Worm (Caenorhabditis elegans) whole organism, L3 larva: Measurements from ENCODE around the gene F13H8.5.

Source experiments
- ZK546.5 ChIP-seq: sonication (generic microtip); optimal IDR thresholded peaks from 2 replicates; lab custom pipeline; 2017; ENCODE audit warnings: missing biosample characterization, missing genetic modification characterization
- aly-2 ChIP-seq: fragments of 150-350 bp; optimal IDR thresholded peaks from 2 replicates; lab custom pipeline; 2014; ENCODE audit warnings: missing biosample characterization, missing genetic modification characterization
- ama-1 ChIP-seq: fragments of 150-350 bp; optimal IDR thresholded peaks from 2 replicates; lab custom pipeline; 2018
- ceh-28 ChIP-seq: fragments of 150-350 bp; optimal IDR thresholded peaks from 2 replicates; lab custom pipeline; 2014; ENCODE audit warnings: missing biosample characterization, missing genetic modification reagents, missing genetic modification characterization
- ceh-82 ChIP-seq: fragments of 150-350 bp; optimal IDR thresholded peaks from 2 replicates; lab custom pipeline; 2014; ENCODE audit warnings: missing biosample characterization, missing genetic modification characterization
- daf-12 ChIP-seq: fragments of 150-350 bp; optimal IDR thresholded peaks from 2 replicates; lab custom pipeline; 2014; ENCODE audit warnings: missing biosample characterization, missing genetic modification reagents, missing genetic modification characterization
- egl-27 ChIP-seq: sonication (generic microtip); optimal IDR thresholded peaks from 4 replicates; lab custom pipeline; 2017; ENCODE audit warnings: missing biosample characterization, missing genetic modification reagents, missing genetic modification characterization
- egl-5 ChIP-seq: fragments of 150-350 bp; optimal IDR thresholded peaks from 2 replicates; lab custom pipeline; 2017; ENCODE audit warnings: missing biosample characterization, missing genetic modification reagents, missing genetic modification characterization, inconsistent platforms
- elt-1 ChIP-seq: fragments of 150-350 bp; optimal IDR thresholded peaks from 2 replicates; lab custom pipeline; 2014; ENCODE audit warnings: missing biosample characterization, missing genetic modification characterization
- elt-2 ChIP-seq: sonication (generic microtip); optimal IDR thresholded peaks from 2 replicates; lab custom pipeline; 2016; ENCODE audit warnings: missing genetic modification reagents, mild to moderate bottlenecking, missing genetic modification characterization, missing compliant biosample characterization
- elt-3 ChIP-seq, 3 experiments: fragments of 150-350 bp in 1 of 3; sonication (generic microtip) in 2 of 3; optimal IDR thresholded peaks; 2 replicates in 2 of 3; 4 replicates in 1 of 3; lab custom pipeline; 2014 to 2017; ENCODE audit warnings: missing biosample characterization in 3 of 3, missing genetic modification characterization in 3 of 3
- fkh-2 ChIP-seq: fragments of 150-350 bp; optimal IDR thresholded peaks from 2 replicates; lab custom pipeline; 2014; ENCODE audit warnings: missing biosample characterization, missing genetic modification reagents, missing genetic modification characterization
- fos-1 ChIP-seq: fragments of 150-350 bp; optimal IDR thresholded peaks from 2 replicates; lab custom pipeline; 2014; ENCODE audit warnings: missing biosample characterization, missing genetic modification characterization
- hmg-11 ChIP-seq: sonication (generic microtip); optimal IDR thresholded peaks from 2 replicates; lab custom pipeline; 2016; ENCODE audit warnings: missing genetic modification characterization, missing compliant biosample characterization
- jun-1 ChIP-seq: fragments of 150-350 bp; optimal IDR thresholded peaks from 2 replicates; lab custom pipeline; 2014; ENCODE audit warnings: missing biosample characterization, missing genetic modification reagents, missing genetic modification characterization
- lin-15B ChIP-seq: fragments of 150-350 bp; optimal IDR thresholded peaks from 2 replicates; lab custom pipeline; 2014; ENCODE audit warnings: missing biosample characterization, missing genetic modification characterization
- lin-39 ChIP-seq: fragments of 150-350 bp; optimal IDR thresholded peaks from 2 replicates; lab custom pipeline; 2018; ENCODE audit warnings: missing biosample characterization, missing genetic modification reagents, missing genetic modification characterization
- lsy-12 ChIP-seq: sonication (generic microtip); optimal IDR thresholded peaks from 2 replicates; lab custom pipeline; 2016; ENCODE audit warnings: mild to moderate bottlenecking, missing genetic modification characterization, missing compliant biosample characterization
- nfya-1 ChIP-seq: sonication (generic microtip); optimal IDR thresholded peaks from 2 replicates; lab custom pipeline; 2017; ENCODE audit warnings: missing genetic modification characterization, mild to moderate bottlenecking, missing compliant biosample characterization, antibody characterized with exemption, moderate library complexity; ENCODE audit not compliant: insufficient read depth
- nhr-11 ChIP-seq: fragments of 150-350 bp; optimal IDR thresholded peaks from 2 replicates; lab custom pipeline; 2014; ENCODE audit warnings: missing biosample characterization, missing genetic modification characterization
- nhr-12 ChIP-seq: fragments of 150-350 bp; optimal IDR thresholded peaks from 2 replicates; lab custom pipeline; 2014; ENCODE audit warnings: missing biosample characterization, missing genetic modification characterization
- nhr-23 ChIP-seq: fragments of 150-350 bp; optimal IDR thresholded peaks from 2 replicates; lab custom pipeline; 2014; ENCODE audit warnings: missing biosample characterization, missing genetic modification reagents, missing genetic modification characterization
- nhr-237 ChIP-seq: fragments of 150-350 bp; optimal IDR thresholded peaks from 2 replicates; lab custom pipeline; 2014; ENCODE audit warnings: missing biosample characterization, missing genetic modification characterization
- nhr-25 ChIP-seq: sonication (generic microtip); optimal IDR thresholded peaks from 2 replicates; lab custom pipeline; 2017; ENCODE audit warnings: missing biosample characterization, missing genetic modification characterization
- nhr-28 ChIP-seq: fragments of 150-350 bp; optimal IDR thresholded peaks from 2 replicates; lab custom pipeline; 2014; ENCODE audit warnings: missing biosample characterization, missing genetic modification characterization
- nhr-43 ChIP-seq: sonication (generic microtip); optimal IDR thresholded peaks from 2 replicates; lab custom pipeline; 2016; ENCODE audit warnings: mild to moderate bottlenecking, missing genetic modification characterization, missing compliant biosample characterization; ENCODE audit not compliant: poor library complexity, severe bottlenecking
- nhr-67 ChIP-seq: fragments of 150-350 bp; optimal IDR thresholded peaks from 2 replicates; lab custom pipeline; 2014; ENCODE audit warnings: missing biosample characterization, missing genetic modification characterization
- nhr-76 ChIP-seq: fragments of 150-350 bp; sonication (generic microtip); optimal IDR thresholded peaks from 5 replicates; lab custom pipeline; 2014; ENCODE audit warnings: missing biosample characterization, missing genetic modification characterization
- nhr-77 ChIP-seq: fragments of 150-350 bp; optimal IDR thresholded peaks from 2 replicates; lab custom pipeline; 2014; ENCODE audit warnings: missing biosample characterization, missing genetic modification characterization
- pha-4 ChIP-seq: fragments of 150-350 bp; optimal IDR thresholded peaks from 2 replicates; lab custom pipeline; 2014; ENCODE audit warnings: missing biosample characterization, missing genetic modification reagents, missing genetic modification characterization
- pqm-1 ChIP-seq: fragments of 150-350 bp; optimal IDR thresholded peaks from 2 replicates; lab custom pipeline; 2017; ENCODE audit warnings: missing biosample characterization, missing genetic modification characterization, inconsistent platforms
- sea-2 ChIP-seq: fragments of 150-350 bp; sonication (generic microtip); optimal IDR thresholded peaks from 4 replicates; lab custom pipeline; 2014; ENCODE audit warnings: missing biosample characterization, missing genetic modification reagents, missing genetic modification characterization
- skn-1 ChIP-seq: fragments of 150-350 bp; optimal IDR thresholded peaks from 2 replicates; lab custom pipeline; 2014; ENCODE audit warnings: missing biosample characterization, missing genetic modification characterization
- unc-39 ChIP-seq: sonication (generic microtip); optimal IDR thresholded peaks from 4 replicates; lab custom pipeline; 2017; ENCODE audit warnings: missing biosample characterization, missing genetic modification characterization
- unc-62 ChIP-seq: fragments of 150-350 bp; sonication (generic microtip); optimal IDR thresholded peaks from 4 replicates; lab custom pipeline; 2014; ENCODE audit warnings: missing biosample characterization, missing genetic modification reagents, missing genetic modification characterization
- zag-1 ChIP-seq: fragments of 150-350 bp; optimal IDR thresholded peaks from 2 replicates; lab custom pipeline; 2014; ENCODE audit warnings: missing biosample characterization, missing genetic modification characterization
- ztf-4 ChIP-seq: fragments of 150-350 bp; optimal IDR thresholded peaks from 2 replicates; lab custom pipeline; 2014; ENCODE audit warnings: missing biosample characterization, missing genetic modification characterization

Gene F13H8.5

DNA sequence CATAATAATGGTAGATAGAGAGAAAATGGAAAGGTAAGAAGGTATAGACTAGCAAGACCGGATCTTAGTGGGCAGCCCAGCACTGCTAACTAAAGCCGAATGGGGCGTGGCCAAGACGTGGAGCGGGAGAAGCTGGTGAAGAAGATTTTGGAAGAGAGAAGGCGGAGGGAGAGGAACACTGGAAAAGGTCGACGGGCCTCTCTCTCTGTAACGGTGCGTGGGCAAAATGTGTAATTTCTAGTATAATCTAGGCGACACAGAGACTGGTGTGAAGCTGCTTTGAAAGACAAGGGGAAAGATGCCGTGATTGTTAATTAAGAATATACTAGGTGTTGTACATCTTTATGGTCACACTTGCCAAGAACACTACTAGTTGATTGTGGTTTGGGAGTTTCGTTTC, at the start of gene F13H8.5:
F13H8.5 (minus strand) TSS at position 101 of the 400 bp plus-strand sequence.
- TF ChIP-seq nhr-23 (no peak), zag-1 (no peak), nhr-25 (tag; lab: Kevin White, UChicago) (no peak), nhr-77 (no peak), elt-2 (no peak)

- peak; percentile 1 for TF ChIP-seq nfya-1 (tag; lab: Kevin White, UChicago)
- TF ChIP-seq egl-5 (tag; lab: Kevin White, UChicago) = peak; percentile 40
- no peak for TF ChIP-seq nhr-76
- TF ChIP-seq, all 47 proteins: peak for 2
Observed at ce11 chrII:6303209-6303740, 47.4 kb upstream of the F13H8.5 start, which contains the start of gene C29F5.1. C29F5.1 (plus strand) TSS chrII:6303525.

- TF ChIP-seq jun-1 (tag; lab: Kevin White, UChicago) (no peak), elt-1 (tag; lab: Kevin White, UChicago) (no peak), nhr-28 (tag; lab: Kevin White, UChicago) (no peak), ceh-82 (no peak), ztf-4 (no peak), elt-2 (no peak), egl-5 (tag; lab: Kevin White, UChicago) (no peak), lsy-12 (tag; lab: Kevin White, UChicago) (no peak), nhr-12 (tag; lab: Kevin White, UChicago) (no peak), nhr-237 (no peak), egl-27 (tag; lab: Kevin White, UChicago) (no peak), sea-2 (GFP tag; lab: Kevin White, UChicago) (no peak), unc-39 (tag; lab: Kevin White, UChicago) (no peak), nhr-25 (tag; lab: Kevin White, UChicago) (no peak), nhr-43 (tag; lab: Kevin White, UChicago) (no peak)
Observed at ce11 chrII:6294261-6294660, 38.3 kb upstream of the F13H8.5 start, which contains the start of gene mps-1. mps-1 (minus strand) TSS chrII:6294361.

- TF ChIP-seq daf-12 (tag; lab: Kevin White, UChicago) (no peak), aly-2 (no peak), nhr-25 (tag; lab: Kevin White, UChicago) (no peak), pha-4 (no peak), egl-5 (tag; lab: Kevin White, UChicago) (no peak), skn-1 (no peak), pqm-1 (tag; lab: Kevin White, UChicago) (no peak), lin-39 (tag; lab: Kevin White, UChicago) (no peak), hmg-11 (tag; lab: Kevin White, UChicago) (no peak), lin-15B (tag; lab: Kevin White, UChicago) (no peak), nhr-67 (tag; lab: Kevin White, UChicago) (no peak), nhr-77 (no peak), nhr-76 (no peak)
Observed at ce11 chrII:6292527-6292926, 36.6 kb upstream of the F13H8.5 start, which contains the start of gene nyn-3. nyn-3 (minus strand) TSS chrII:6292627.

DNA sequence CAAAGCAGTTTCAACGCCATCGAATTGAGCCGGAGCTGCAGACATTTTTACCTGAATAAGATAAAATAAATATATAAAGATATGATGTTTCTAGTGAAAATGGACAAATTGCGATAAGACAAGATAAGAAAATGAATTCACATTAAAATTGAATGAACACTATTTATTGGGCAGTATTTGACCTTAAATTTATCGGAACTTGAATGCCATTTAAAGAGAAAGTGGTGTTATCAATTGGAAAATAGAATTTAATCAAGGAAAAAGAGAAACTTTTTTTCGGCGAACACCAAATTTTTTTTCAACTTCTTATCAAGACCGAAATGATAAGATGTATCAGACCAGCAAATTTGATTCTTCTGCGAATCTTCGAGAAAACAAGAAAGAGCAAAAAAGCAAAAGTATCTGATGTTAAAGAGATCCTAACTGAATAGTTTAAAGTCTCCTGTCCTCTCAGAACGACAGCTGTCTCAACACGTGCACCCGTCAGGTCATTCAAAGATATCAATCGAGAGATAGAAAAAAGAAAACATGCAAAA, 34.2 kb upstream of the F13H8.5 start, which contains the start of gene upb-1:
upb-1 (minus strand) TSS at position 51 of the 536 bp plus-strand sequence.
- TF ChIP-seq elt-2 (peak; percentile 78), unc-62 (no peak), nhr-11 (no peak), fos-1 (tag; lab: Kevin White, UChicago) (no peak), ZK546.5 (tag; lab: Kevin White, UChicago) (no peak)

DNA sequence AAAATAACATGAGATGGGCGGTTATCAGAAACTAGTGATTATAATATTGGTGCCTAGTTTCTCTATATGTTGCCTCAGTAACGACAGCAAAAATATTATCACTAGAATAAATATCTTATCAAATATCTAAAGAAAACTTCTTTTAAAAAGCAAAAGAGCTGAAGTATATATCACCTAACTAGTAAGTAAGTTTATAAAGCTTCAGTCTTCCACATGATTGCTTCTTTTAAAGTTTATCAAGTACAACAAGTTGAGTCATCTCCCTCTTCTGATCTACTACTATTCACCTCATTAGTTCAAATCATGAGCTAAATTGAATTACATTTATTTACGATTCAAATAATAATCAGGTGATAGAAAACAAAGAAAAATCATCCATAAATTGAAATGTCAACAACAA, 32.2 kb upstream of the F13H8.5 start:
- no peak for TF ChIP-seq elt-3 (tag; optimal IDR thresholded peaks at IDR 0.05; lab: Kevin White, UChicago)
- TF ChIP-seq ceh-82 = no peak
- TF ChIP-seq ceh-28 (tag; lab: Kevin White, UChicago) = no peak
- no peak for TF ChIP-seq ztf-4
- no peak for TF ChIP-seq fkh-2 (tag; lab: Kevin White, UChicago)
- TF ChIP-seq ama-1 = no peak
- TF ChIP-seq nhr-43 (tag; lab: Kevin White, UChicago) = no peak
